Worm (Caenorhabditis elegans): ENCODE data around the gene Y41C4A.7.

The Y41C4A.7 gene

ce11 chrIII:11742191-11742590 lies 43.5 kb downstream of the Y41C4A.7 start:
- TF ChIP-seq blmp-1 (tag; optimal IDR thresholded peaks at IDR 0.05) (peak; percentile 89), nhr-85 (tag) (peak; percentile 54), nhr-237 (tag; optimal IDR thresholded peaks at IDR 0.05) (no peak), lin-14 (GFP tag; optimal IDR thresholded peaks at IDR 0.05) (peak; percentile 38)

- peak; percentile 89 for TF ChIP-seq snu-23 (GFP tag; optimal IDR thresholded peaks at IDR 0.05)
- TF ChIP-seq ceh-88 (GFP tag; IDR thresholded peaks at IDR 0.05), result peak; percentile 71; the same call in 1 of the 2 replicates
- TF ChIP-seq nhr-12 (tag; optimal IDR thresholded peaks at IDR 0.05), result no peak
- TF ChIP-seq ceh-63 (GFP tag; optimal IDR thresholded peaks at IDR 0.05), result peak; percentile 6
- TF ChIP-seq tlp-1 (tag; optimal IDR thresholded peaks at IDR 0.05), result no peak
- TF ChIP-seq hlh-4 (tag; optimal IDR thresholded peaks at IDR 0.05), result peak; percentile 60
- TF ChIP-seq lin-35 (GFP tag; optimal IDR thresholded peaks at IDR 0.05), result peak; percentile 97 to 98
- TF ChIP-seq ces-1 (GFP tag; optimal IDR thresholded peaks at IDR 0.05), result no peak
- no peak for TF ChIP-seq hlh-17 (GFP tag; optimal IDR thresholded peaks at IDR 0.05; ENCODE audit: borderline replicate concordance)
- TF ChIP-seq alr-1 (tag; optimal IDR thresholded peaks at IDR 0.05; ENCODE audit: borderline replicate concordance), result no peak
- no peak for TF ChIP-seq lin-14 (GFP tag; optimal IDR thresholded peaks at IDR 0.05)
- TF ChIP-seq ama-1 (optimal IDR thresholded peaks at IDR 0.05), result no peak
- peak; percentile 97 for TF ChIP-seq nhr-90 (tag; optimal IDR thresholded peaks at IDR 0.05; ENCODE audit: poor library complexity)
- peak; percentile 54 for TF ChIP-seq ceh-8 (GFP tag; optimal IDR thresholded peaks at IDR 0.05)
- TF ChIP-seq xbp-1 (tag; optimal IDR thresholded peaks at IDR 0.05), result peak; percentile 88
- TF ChIP-seq ceh-82 (tag; optimal IDR thresholded peaks at IDR 0.05), result peak; percentile 18 to 68 (median 67)
- TF ChIP-seq nhr-28 (tag; optimal IDR thresholded peaks at IDR 0.05), result no peak
- no peak for TF ChIP-seq sptf-1 (tag; optimal IDR thresholded peaks at IDR 0.05)
- peak; percentile 97 for TF ChIP-seq nhr-85 (tag)
- no peak for TF ChIP-seq unc-30 (tag; optimal IDR thresholded peaks at IDR 0.05)
- peak in 1 of 2 experiments; percentile 58 for TF ChIP-seq mdl-1 (tag; optimal IDR thresholded peaks at IDR 0.05)
- TF ChIP-seq aly-2 (tag; optimal IDR thresholded peaks at IDR 0.05), result peak; percentile 47
- TF ChIP-seq nhr-71 (tag; optimal IDR thresholded peaks at IDR 0.05), result peak; percentile 95
- TF ChIP-seq nhr-11 (tag; optimal IDR thresholded peaks at IDR 0.05), result no peak
- TF ChIP-seq nhr-76 (tag; optimal IDR thresholded peaks at IDR 0.05), result no peak
- TF ChIP-seq aha-1 (tag; optimal IDR thresholded peaks at IDR 0.05), result no peak
- no peak for TF ChIP-seq rnt-1 (tag; optimal IDR thresholded peaks at IDR 0.05)
- TF ChIP-seq lin-13 (GFP tag; optimal IDR thresholded peaks at IDR 0.05), result peak; percentile 74
- TF ChIP-seq C04F5.9 (tag; optimal IDR thresholded peaks at IDR 0.05), result peak; percentile 91
- peak in 1 of 2 experiments; percentile 95 for TF ChIP-seq ztf-11 (tag; optimal IDR thresholded peaks at IDR 0.05)
- peak; percentile 79 for TF ChIP-seq mep-1 (tag; optimal IDR thresholded peaks at IDR 0.05)
- TF ChIP-seq lin-15B (tag; optimal IDR thresholded peaks at IDR 0.05), result peak; percentile 20
- peak in 2 of 6 experiments; percentile 46 to 60 for TF ChIP-seq elt-3 (tag; optimal IDR thresholded peaks at IDR 0.05)
- TF ChIP-seq sox-4 (tag; optimal IDR thresholded peaks at IDR 0.05), result peak; percentile 93
- peak; percentile 84 for TF ChIP-seq swsn-7 (tag; optimal IDR thresholded peaks at IDR 0.05)
- peak; percentile 94 for TF ChIP-seq tbx-2 (tag; optimal IDR thresholded peaks at IDR 0.05)
- peak; percentile 96 for TF ChIP-seq irx-1 (tag; optimal IDR thresholded peaks at IDR 0.05)
- TF ChIP-seq elt-2 (tag; optimal IDR thresholded peaks at IDR 0.05), result peak; percentile 78
- TF ChIP-seq grh-1 (GFP tag; IDR thresholded peaks at IDR 0.05), result peak; percentile 82
- TF ChIP-seq dsc-1 (tag; optimal IDR thresholded peaks at IDR 0.05), result peak; percentile 95
- TF ChIP-seq vab-15 (tag; optimal IDR thresholded peaks at IDR 0.05), result peak; percentile 64
- TF ChIP-seq skn-1 (tag; optimal IDR thresholded peaks at IDR 0.05), result peak; percentile 78
- no peak for TF ChIP-seq pag-3 (tag; optimal IDR thresholded peaks at IDR 0.05; ENCODE audit: borderline replicate concordance, insufficient read depth)
- TF ChIP-seq ets-5 (GFP tag; IDR thresholded peaks at IDR 0.05), result no peak
- peak; percentile 79 for TF ChIP-seq unc-86 (tag; optimal IDR thresholded peaks at IDR 0.05)
- peak; percentile 98 for TF ChIP-seq fkh-4 (tag; optimal IDR thresholded peaks at IDR 0.05; ENCODE audit: borderline replicate concordance)
- peak; percentile 90 for TF ChIP-seq Y116A8C.19 (tag; optimal IDR thresholded peaks at IDR 0.05; ENCODE audit: borderline replicate concordance)
- TF ChIP-seq unc-62 (GFP tag; optimal IDR thresholded peaks at IDR 0.05), result no peak
- TF ChIP-seq isw-1 (GFP tag; IDR thresholded peaks at IDR 0.05), result peak; percentile 78
Observed at ce11 chrIII:11746718-11747117, 48.0 kb downstream of the Y41C4A.7 start, which contains the start of gene mrt-2. mrt-2 (plus strand) TSS chrIII:11746766.
